Worm (Caenorhabditis elegans) whole organism, L3 larva: ENCODE measurements around the gene acaa-2.

Source experiments
- ceh-82 ChIP-seq: fragments of 150-350 bp; optimal IDR thresholded peaks from 2 replicates; lab custom pipeline; 2014; ENCODE audit warnings: missing biosample characterization, missing genetic modification characterization
- eor-1 ChIP-seq, 2 experiments: fragments of 150-350 bp; optimal IDR thresholded peaks; 2 replicates each; lab custom pipeline; 2014 to 2018; ENCODE audit warnings: missing biosample characterization in 2 of 2, missing genetic modification characterization in 2 of 2
- jun-1 ChIP-seq: fragments of 150-350 bp; optimal IDR thresholded peaks from 2 replicates; lab custom pipeline; 2014; ENCODE audit warnings: missing biosample characterization, missing genetic modification reagents, missing genetic modification characterization
- lin-15B ChIP-seq: fragments of 150-350 bp; optimal IDR thresholded peaks from 2 replicates; lab custom pipeline; 2014; ENCODE audit warnings: missing biosample characterization, missing genetic modification characterization
- nhr-77 ChIP-seq: fragments of 150-350 bp; optimal IDR thresholded peaks from 2 replicates; lab custom pipeline; 2014; ENCODE audit warnings: missing biosample characterization, missing genetic modification characterization

- no peak for TF ChIP-seq lin-15B (tag; lab: Kevin White, UChicago)
- TF ChIP-seq eor-1 (tag; optimal IDR thresholded peaks at IDR 0.05; lab: Kevin White, UChicago) = no peak
- TF ChIP-seq ceh-82 (tag; lab: Kevin White, UChicago) = no peak
- TF ChIP-seq nhr-77 (tag; lab: Kevin White, UChicago) = no peak
- no peak for TF ChIP-seq jun-1 (tag; lab: Kevin White, UChicago)
Measured at ce11 chrIII:13322578-13322977, 22.2 kb upstream of the acaa-2 start, which contains the start of gene F53A2.11.
